Fruit fly (Drosophila melanogaster) whole organism, embryonic: ENCODE data around the gene caz.

Experiments used
- Awh ChIP-seq: fragments of 200-800 bp; sonication (Bioruptor generic); IDR thresholded peaks from 2 replicates; pipeline ENCODE4, ENCODE4 v1.3.6; 2022; ENCODE audit warnings: missing biosample characterization, missing genetic modification characterization
- CG10274 ChIP-seq: fragments of 200-800 bp; sonication (Bioruptor generic); optimal IDR thresholded peaks from 3 replicates; lab custom pipeline; 2017; ENCODE audit warnings: missing biosample characterization, mild to moderate bottlenecking, missing genetic modification characterization
- CG12104 ChIP-seq: fragments of 200-800 bp; sonication (Bioruptor generic); optimal IDR thresholded peaks from 3 replicates; lab custom pipeline; 2016; ENCODE audit warnings: missing biosample characterization, missing genetic modification characterization
- CG12391 ChIP-seq: fragments of 200-800 bp; sonication (Bioruptor generic); optimal IDR thresholded peaks from 3 replicates; lab custom pipeline; 2018; ENCODE audit warnings: missing biosample characterization, mild to moderate bottlenecking, missing genetic modification characterization, moderate library complexity
- CG13424 ChIP-seq: fragments of 200-800 bp; sonication (Bioruptor generic); optimal IDR thresholded peaks from 2 replicates; lab custom pipeline; 2019; ENCODE audit warnings: missing biosample characterization, mild to moderate bottlenecking, missing genetic modification characterization, moderate library complexity
- CG1602 ChIP-seq: fragments of 200-800 bp; sonication (Bioruptor generic); optimal IDR thresholded peaks from 3 replicates; lab custom pipeline; 2016; ENCODE audit warnings: missing biosample characterization, missing genetic modification characterization
- CG18262 ChIP-seq: fragments of 200-800 bp; optimal IDR thresholded peaks from 3 replicates; lab custom pipeline; 2019; ENCODE audit warnings: missing biosample characterization, mild to moderate bottlenecking, missing genetic modification characterization, moderate library complexity
- CG2129 ChIP-seq: fragments of 200-800 bp; sonication (Bioruptor generic); IDR thresholded peaks from 2 replicates; pipeline ENCODE4 v1.3.6; 2022; ENCODE audit warnings: missing biosample characterization, missing genetic modification characterization; ENCODE audit not compliant: partially characterized antibody
- CG33213 ChIP-seq: fragments of 200-800 bp; sonication (Bioruptor generic); optimal IDR thresholded peaks from 3 replicates; lab custom pipeline; 2016; ENCODE audit warnings: missing biosample characterization, missing genetic modification characterization
- CG34376 ChIP-seq: fragments of 200-800 bp; sonication (Bioruptor generic); optimal IDR thresholded peaks from 2 replicates; lab custom pipeline; 2018; ENCODE audit warnings: missing biosample characterization, mild to moderate bottlenecking, missing genetic modification characterization
- CG34422 ChIP-seq: fragments of 200-800 bp; sonication (Bioruptor generic); IDR thresholded peaks from 3 replicates; pipeline ENCODE4 v1.3.6; 2022; ENCODE audit warnings: missing biosample characterization, missing genetic modification characterization
- CG4730 ChIP-seq: fragments of 200-800 bp; sonication (Bioruptor generic); IDR thresholded peaks from 2 replicates; pipeline ENCODE4 v1.3.6; 2022; ENCODE audit warnings: missing biosample characterization, missing genetic modification characterization
- CG7556 ChIP-seq: fragments of 200-800 bp; sonication (Bioruptor generic); optimal IDR thresholded peaks from 2 replicates; lab custom pipeline; 2017; ENCODE audit warnings: missing biosample characterization, mild to moderate bottlenecking, missing genetic modification characterization
- CG7839 ChIP-seq: fragments of 200-800 bp; sonication (Bioruptor generic); optimal IDR thresholded peaks from 3 replicates; lab custom pipeline; 2018; ENCODE audit warnings: missing biosample characterization, mild to moderate bottlenecking, missing genetic modification characterization, moderate library complexity
- CG7987 ChIP-seq: fragments of 200-800 bp; sonication (Bioruptor generic); optimal IDR thresholded peaks from 2 replicates; lab custom pipeline; 2018; ENCODE audit warnings: missing biosample characterization, mild to moderate bottlenecking, missing genetic modification characterization, moderate library complexity
- CG9727 ChIP-seq: fragments of 200-800 bp; sonication (Bioruptor generic); optimal IDR thresholded peaks from 3 replicates; lab custom pipeline; 2017; ENCODE audit warnings: missing biosample characterization, mild to moderate bottlenecking, missing genetic modification characterization
- Camta ChIP-seq: fragments of 200-800 bp; sonication (Bioruptor generic); optimal IDR thresholded peaks from 2 replicates; lab custom pipeline; 2016; ENCODE audit warnings: missing biosample characterization, missing genetic modification characterization
- HLH4C ChIP-seq: fragments of 200-800 bp; sonication (Bioruptor generic); IDR thresholded peaks from 3 replicates; pipeline ENCODE4 v1.3.6; 2022; ENCODE audit warnings: missing biosample characterization, missing genetic modification characterization; ENCODE audit not compliant: partially characterized antibody
- Hsf ChIP-seq: fragments of 200-800 bp; sonication (Bioruptor generic); optimal IDR thresholded peaks from 3 replicates; lab custom pipeline; 2016; ENCODE audit warnings: missing biosample characterization, missing genetic modification characterization
- Myb ChIP-seq: fragments of 200-800 bp; sonication (Bioruptor generic); optimal IDR thresholded peaks from 2 replicates; lab custom pipeline; 2016; ENCODE audit warnings: missing biosample characterization, missing genetic modification characterization
- Neu2 ChIP-seq: fragments of 200-800 bp; sonication (Bioruptor generic); optimal IDR thresholded peaks from 3 replicates; lab custom pipeline; 2016; ENCODE audit warnings: missing biosample characterization, missing genetic modification characterization, borderline replicate concordance
- PHDP ChIP-seq: fragments of 200-800 bp; sonication (Bioruptor generic); optimal IDR thresholded peaks from 3 replicates; lab custom pipeline; 2018; ENCODE audit warnings: missing biosample characterization, mild to moderate bottlenecking, missing genetic modification characterization, moderate library complexity
- Rx ChIP-seq: fragments of 200-800 bp; sonication (Bioruptor generic); IDR thresholded peaks from 2 replicates; pipeline ENCODE4 v1.3.6; 2022; ENCODE audit warnings: missing biosample characterization, missing genetic modification characterization
- Six4 ChIP-seq: fragments of 200-800 bp; sonication (Bioruptor generic); optimal IDR thresholded peaks from 2 replicates; lab custom pipeline; 2016; ENCODE audit warnings: missing biosample characterization, missing genetic modification characterization
- Tbp ChIP-seq: fragments of >200 bp; optimal IDR thresholded peaks from 2 replicates; lab custom pipeline; 2018; ENCODE audit warnings: missing biosample characterization, missing genetic modification characterization
- ash1 ChIP-seq: fragments of 200-800 bp; sonication (Bioruptor generic); optimal IDR thresholded peaks from 2 replicates; lab custom pipeline; 2018; ENCODE audit warnings: missing biosample characterization, mild to moderate bottlenecking, missing genetic modification characterization
- ci ChIP-seq: fragments of 200-800 bp; sonication (Bioruptor generic); IDR thresholded peaks from 3 replicates; pipeline ENCODE4 v1.3.6; 2022; ENCODE audit warnings: missing biosample characterization, missing genetic modification characterization
- disco-r ChIP-seq: fragments of 200-800 bp; sonication (Bioruptor generic); optimal IDR thresholded peaks from 2 replicates; lab custom pipeline; 2016; ENCODE audit warnings: missing biosample characterization, missing genetic modification characterization
- dmrt11E ChIP-seq: fragments of 200-800 bp; sonication (Bioruptor generic); optimal IDR thresholded peaks from 3 replicates; lab custom pipeline; 2018; ENCODE audit warnings: missing biosample characterization, mild to moderate bottlenecking, missing genetic modification characterization, moderate library complexity
- dysf ChIP-seq: fragments of 200-800 bp; sonication (Bioruptor generic); IDR thresholded peaks from 3 replicates; pipeline ENCODE4 v1.3.6; 2022; ENCODE audit warnings: missing biosample characterization, missing genetic modification characterization
- esg ChIP-seq: fragments of 200-800 bp; sonication (Bioruptor generic); conservative IDR thresholded peaks from 2 replicates; pipeline ENCODE4 v1.3.6; 2022; ENCODE audit warnings: missing biosample characterization, missing genetic modification characterization
- gsb ChIP-seq: fragments of 200-800 bp; sonication (Bioruptor generic); IDR thresholded peaks from 2 replicates; pipeline ENCODE4 v1.3.6; 2022; ENCODE audit warnings: missing biosample characterization, missing genetic modification characterization
- hkb ChIP-seq, 2 experiments: fragments of 200-800 bp in 1 of 2; fragments of >200 bp in 1 of 2; sonication (Bioruptor generic) in 1 of 2; IDR thresholded peaks in 1 of 2; optimal IDR thresholded peaks in 1 of 2; 2 replicates each; pipeline versions ENCODE4 v1.3.6 to Lab custom; 2017 to 2022; ENCODE audit warnings: missing biosample characterization in 1 of 2, missing genetic modification characterization in 1 of 2
- hth ChIP-seq: fragments of >200 bp; optimal IDR thresholded peaks from 2 replicates; lab custom pipeline; 2017; ENCODE audit warnings: inconsistent platforms
- ind ChIP-seq: fragments of 200-800 bp; sonication (Bioruptor generic); optimal IDR thresholded peaks from 3 replicates; lab custom pipeline; 2016; ENCODE audit warnings: missing biosample characterization, missing genetic modification characterization
- kah ChIP-seq: fragments of 200-800 bp; sonication (Bioruptor generic); optimal IDR thresholded peaks from 2 replicates; lab custom pipeline; 2018; ENCODE audit warnings: missing biosample characterization, mild to moderate bottlenecking, missing genetic modification characterization
- lov ChIP-seq, 2 experiments: fragments of 200-800 bp in 1 of 2; fragments of >200 bp in 1 of 2; sonication (Bioruptor generic) in 1 of 2; IDR thresholded peaks in 1 of 2; optimal IDR thresholded peaks in 1 of 2; 2 replicates in 1 of 2; 3 replicates in 1 of 2; pipeline versions ENCODE4 v1.3.6 to Lab custom; 2017 to 2022; ENCODE audit warnings: missing biosample characterization in 1 of 2, missing genetic modification characterization in 1 of 2
- phol ChIP-seq: fragments of 200-800 bp; sonication (Bioruptor generic); optimal IDR thresholded peaks from 3 replicates; lab custom pipeline; 2018; ENCODE audit warnings: missing biosample characterization, mild to moderate bottlenecking, missing genetic modification characterization, moderate library complexity
- row ChIP-seq: fragments of 200-800 bp; sonication (Bioruptor generic); IDR thresholded peaks from 3 replicates; pipeline ENCODE4 v1.3.6; 2022; ENCODE audit warnings: missing biosample characterization, missing genetic modification characterization
- schlank ChIP-seq: fragments of 200-800 bp; sonication (Bioruptor generic); optimal IDR thresholded peaks from 2 replicates; lab custom pipeline; 2018; ENCODE audit warnings: missing biosample characterization, mild to moderate bottlenecking, missing genetic modification characterization
- sens ChIP-seq: fragments of 200-800 bp; sonication (Bioruptor generic); peaks from one replicate; lab custom pipeline; 2016; ENCODE audit warnings: missing biosample characterization, missing genetic modification characterization
- shn ChIP-seq: fragments of 200-800 bp; sonication (Bioruptor generic); optimal IDR thresholded peaks from 3 replicates; lab custom pipeline; 2016; ENCODE audit warnings: missing biosample characterization, missing genetic modification characterization
- slbo ChIP-seq: fragments of 200-800 bp; sonication (Bioruptor generic); IDR thresholded peaks from 2 replicates; pipeline ENCODE4 v1.3.6; 2022; ENCODE audit warnings: missing biosample characterization, missing genetic modification characterization
- sqz ChIP-seq: fragments of 200-800 bp; sonication (Bioruptor generic); optimal IDR thresholded peaks from 3 replicates; lab custom pipeline; 2018; ENCODE audit warnings: missing biosample characterization, mild to moderate bottlenecking, missing genetic modification characterization
- tgo ChIP-seq: fragments of 200-800 bp; sonication (Bioruptor generic); IDR thresholded peaks from 3 replicates; pipeline ENCODE4 v1.3.6; 2022; ENCODE audit warnings: missing biosample characterization, missing genetic modification characterization
- ttk ChIP-seq: fragments of 200-800 bp; sonication (Bioruptor generic); IDR thresholded peaks from 2 replicates; pipeline ENCODE4 v2.1.2; 2022; ENCODE audit warnings: missing biosample characterization, missing genetic modification characterization
- usp ChIP-seq: fragments of >200 bp; optimal IDR thresholded peaks from 2 replicates; lab custom pipeline; 2017; ENCODE audit warnings: missing biosample characterization, missing genetic modification characterization

The caz gene

dm6 chrX:16285186-16285585 lies 3.4 kb upstream of the caz start (continued):
- no peak for TF ChIP-seq hkb (optimal IDR thresholded peaks at IDR 0.05; lab: Kevin White, UChicago)
- TF ChIP-seq hkb (GFP tag; IDR thresholded peaks at IDR 0.05; lab: Robert Waterston, UW), result 0 out of 2 replicates have a peak, but pooled peaks have one; percentile 28
- TF ChIP-seq CG2129, result no peak
- peak; percentile 25; the same call in 2 of the 3 replicates for TF ChIP-seq tgo (GFP tag; lab: Robert Waterston, UW)
- TF ChIP-seq Six4 (GFP tag; lab: Kevin White, UChicago), result no peak
- 0 out of 3 replicates have a peak, but pooled peaks have one; percentile 13 for TF ChIP-seq dysf (GFP tag; lab: Robert Waterston, UW)
- peak; percentile 6 for TF ChIP-seq CG12104 (GFP tag; lab: Kevin White, UChicago)
- peak; percentile 77 for TF ChIP-seq row (GFP tag; lab: Robert Waterston, UW)
- no peak for TF ChIP-seq CG34422 (GFP tag; lab: Robert Waterston, UW)
- no peak for TF ChIP-seq CG1602 (GFP tag; lab: Kevin White, UChicago)
- TF ChIP-seq CG7556 (GFP tag; lab: Kevin White, UChicago), result peak; percentile 34
- no peak for TF ChIP-seq disco-r (GFP tag; lab: Kevin White, UChicago)
- no peak for TF ChIP-seq sqz
- peak; percentile 36 for TF ChIP-seq PHDP (tag; lab: Kevin White, UChicago)
- TF ChIP-seq Neu2, result no peak
- no peak for TF ChIP-seq shn (GFP tag; lab: Kevin White, UChicago)
- no peak for TF ChIP-seq ash1 (GFP tag; lab: Kevin White, UChicago)
- TF ChIP-seq Awh (GFP tag; lab: Robert Waterston, UW), result no peak
- peak; percentile 37 for TF ChIP-seq CG13424 (tag; lab: Kevin White, UChicago)
- TF ChIP-seq CG4730 (GFP tag; lab: Robert Waterston, UW), result no peak
- peak; percentile 19 for TF ChIP-seq CG9727 (GFP tag; lab: Kevin White, UChicago)
- peak; percentile 42 for TF ChIP-seq CG12391 (tag; lab: Kevin White, UChicago)
- peak; percentile 2 for TF ChIP-seq ind (GFP tag; lab: Kevin White, UChicago)
- TF ChIP-seq dmrt11E (tag; lab: Kevin White, UChicago), result peak; percentile 8
- no peak for TF ChIP-seq CG7987 (GFP tag; lab: Kevin White, UChicago)
- peak; percentile 70 for TF ChIP-seq sens (GFP tag; lab: Kevin White, UChicago)
- TF ChIP-seq kah (GFP tag; lab: Kevin White, UChicago), result no peak
- TF ChIP-seq lov (optimal IDR thresholded peaks at IDR 0.05; lab: Kevin White, UChicago), result no peak
- TF ChIP-seq lov (GFP tag; IDR thresholded peaks at IDR 0.05; lab: Robert Waterston, UW), result no peak
- no peak for TF ChIP-seq CG33213 (GFP tag; lab: Kevin White, UChicago)
- peak; percentile 36 for TF ChIP-seq CG7839 (tag; lab: Kevin White, UChicago)
- no peak for TF ChIP-seq Rx (GFP tag; lab: Robert Waterston, UW)
- no peak for TF ChIP-seq usp (GFP tag; lab: Kevin White, UChicago)
- peak; percentile 16 for TF ChIP-seq Hsf
- TF ChIP-seq phol (tag; lab: Kevin White, UChicago), result peak; percentile 25
- no peak for TF ChIP-seq hth (lab: Kevin White, UChicago)
- no peak for TF ChIP-seq CG34376 (GFP tag; lab: Kevin White, UChicago)
- TF ChIP-seq Camta (GFP tag; lab: Kevin White, UChicago), result no peak
- TF ChIP-seq esg (GFP tag; lab: Robert Waterston, UW), result 0 out of 2 replicates have a peak, but pooled peaks have one; percentile 9
- TF ChIP-seq ci, result no peak
- TF ChIP-seq ttk, result no peak
- TF ChIP-seq Myb, result no peak
- peak; percentile 55 for TF ChIP-seq slbo (GFP tag; lab: Robert Waterston, UW)
- TF ChIP-seq CG18262 (tag; lab: Kevin White, UChicago), result peak; percentile 36
- no peak for TF ChIP-seq gsb (GFP tag; lab: Robert Waterston, UW)
- no peak for TF ChIP-seq schlank (tag; lab: Kevin White, UChicago)
- TF ChIP-seq HLH4C (GFP tag; lab: Robert Waterston, UW), result no peak
- no peak for TF ChIP-seq Tbp
- no peak for TF ChIP-seq CG10274 (GFP tag; lab: Kevin White, UChicago)
- TF ChIP-seq, all 482 proteins: peak for 81
